Fruit fly (Drosophila melanogaster): ENCODE measurements around the gene Prosbeta7.

The Prosbeta7 gene

dm6 chr3R:5327911-5328310, 30.3 kb downstream of the Prosbeta7 start (continued):
- TF ChIP-seq gfzf (GFP tag; optimal IDR thresholded peaks at IDR 0.05) (no peak), HmgZ (tag; optimal IDR thresholded peaks at IDR 0.05) (no peak), unpg (GFP tag; optimal IDR thresholded peaks at IDR 0.05) (no peak), CG3163 (GFP tag; optimal IDR thresholded peaks at IDR 0.05) (no peak), bigmax (GFP tag; optimal IDR thresholded peaks at IDR 0.05) (no peak), hth (optimal IDR thresholded peaks at IDR 0.05) (no peak), tin (GFP tag; optimal IDR thresholded peaks at IDR 0.05) (no peak), sc (optimal IDR thresholded peaks at IDR 0.05) (no peak), sc (GFP tag; optimal IDR thresholded peaks at IDR 0.05) (peak; percentile 48), CG4617 (GFP tag; optimal IDR thresholded peaks at IDR 0.05; ENCODE audit: borderline replicate concordance) (no peak), CG17385 (GFP tag; optimal IDR thresholded peaks at IDR 0.05) (no peak), CG5245 (GFP tag; optimal IDR thresholded peaks at IDR 0.05) (no peak), CG9727 (GFP tag; optimal IDR thresholded peaks at IDR 0.05) (peak; percentile 56), CG14667 (GFP tag; IDR thresholded peaks at IDR 0.05) (no peak), ATbp (GFP tag; optimal IDR thresholded peaks at IDR 0.05) (peak; percentile 37), D19B (GFP tag; optimal IDR thresholded peaks at IDR 0.05) (no peak), Camta (GFP tag; optimal IDR thresholded peaks at IDR 0.05) (no peak), CG11560 (tag; IDR thresholded peaks at IDR 0.05) (no peak), kay (GFP tag; optimal IDR thresholded peaks at IDR 0.05) (no peak), Dll (GFP tag; IDR thresholded peaks at IDR 0.05; ENCODE audit: partially characterized antibody) (no peak), CG8765 (GFP tag; IDR thresholded peaks at IDR 0.05) (no peak), sima (GFP tag; optimal IDR thresholded peaks at IDR 0.05) (no peak), otp (GFP tag; IDR thresholded peaks at IDR 0.05) (no peak), CG17361 (GFP tag; IDR thresholded peaks at IDR 0.05) (no peak), CHES-1-like (GFP tag; optimal IDR thresholded peaks at IDR 0.05) (no peak), chm (GFP tag; IDR thresholded peaks at IDR 0.05) (no peak), inv (GFP tag; IDR thresholded peaks at IDR 0.05; ENCODE audit: partially characterized antibody) (no peak), pnt (GFP tag; optimal IDR thresholded peaks at IDR 0.05) (no peak), CG7556 (GFP tag; optimal IDR thresholded peaks at IDR 0.05) (no peak), NC2β (GFP tag; optimal IDR thresholded peaks at IDR 0.05) (no peak)

dm6 chr3R:5326166-5326565, 32.0 kb downstream of the Prosbeta7 start:
- TF ChIP-seq pita (GFP tag; optimal IDR thresholded peaks at IDR 0.05) (peak; percentile 26), CG11504 (tag; optimal IDR thresholded peaks at IDR 0.05) (peak; percentile 84), bcd (GFP tag; optimal IDR thresholded peaks at IDR 0.05) (no peak), CG5180 (GFP tag; optimal IDR thresholded peaks at IDR 0.05) (no peak), Kr (GFP tag; optimal IDR thresholded peaks at IDR 0.05) (no peak), CG11093 (GFP tag; IDR thresholded peaks at IDR 0.05) (0 out of 3 replicates have a peak, but pooled peaks have one; percentile 8), CG2199 (GFP tag; IDR thresholded peaks at IDR 0.05) (0 out of 3 replicates have a peak, but pooled peaks have one; percentile 78), Hr39 (optimal IDR thresholded peaks at IDR 0.05) (no peak), pfk (GFP tag; optimal IDR thresholded peaks at IDR 0.05) (no peak), az2 (GFP tag; optimal IDR thresholded peaks at IDR 0.05) (no peak), yki (optimal IDR thresholded peaks at IDR 0.05) (no peak), CTCF (GFP tag; optimal IDR thresholded peaks at IDR 0.05) (peak; percentile 55), stwl (tag; optimal IDR thresholded peaks at IDR 0.05) (peak; percentile 9), lmd (GFP tag; IDR thresholded peaks at IDR 0.05) (no peak), Drgx (GFP tag; IDR thresholded peaks at IDR 0.05) (0 out of 2 replicates have a peak, but pooled peaks have one; percentile 5), inv (GFP tag; IDR thresholded peaks at IDR 0.05; ENCODE audit: partially characterized antibody) (no peak), Usf (GFP tag; optimal IDR thresholded peaks at IDR 0.05) (no peak)
